Worm (Caenorhabditis elegans) whole organism, L4 larva: ENCODE data around the gene C35A5.3.

Source experiments
- ces-1 ChIP-seq: fragments of 150-350 bp; sonication (generic microtip); optimal IDR thresholded peaks from 4 replicates; lab custom pipeline; 2014; ENCODE audit warnings: missing biosample characterization, missing genetic modification reagents, missing genetic modification characterization
- lin-13 ChIP-seq: fragments of 150-350 bp; optimal IDR thresholded peaks from 2 replicates; lab custom pipeline; 2014; ENCODE audit warnings: missing biosample characterization, missing genetic modification reagents, missing genetic modification characterization
- lir-3 ChIP-seq: sonication (generic microtip); optimal IDR thresholded peaks from 2 replicates; lab custom pipeline; 2016; ENCODE audit warnings: mild to moderate bottlenecking, missing genetic modification characterization, missing compliant biosample characterization
- mdl-1 ChIP-seq, 2 experiments: fragments of 150-350 bp in 1 of 2; sonication (generic microtip) in 1 of 2; optimal IDR thresholded peaks; 2 replicates each; lab custom pipeline; 2014 to 2017; ENCODE audit warnings: missing biosample characterization in 2 of 2, missing genetic modification characterization in 2 of 2
- nhr-11 ChIP-seq: fragments of 150-350 bp; optimal IDR thresholded peaks from 2 replicates; lab custom pipeline; 2014; ENCODE audit warnings: missing biosample characterization, missing genetic modification characterization
- zfp-2 ChIP-seq: sonication (generic microtip); optimal IDR thresholded peaks from 2 replicates; lab custom pipeline; 2016; ENCODE audit warnings: mild to moderate bottlenecking, missing genetic modification characterization, missing compliant biosample characterization

- TF ChIP-seq lir-3 (tag; lab: Kevin White, UChicago) = no peak
- no peak for TF ChIP-seq lin-13
- TF ChIP-seq zfp-2 (tag; lab: Kevin White, UChicago) = no peak
- no peak for TF ChIP-seq nhr-11
- no peak for TF ChIP-seq ces-1 (GFP tag; lab: Kevin White, UChicago)
- no peak for TF ChIP-seq mdl-1 (tag; optimal IDR thresholded peaks at IDR 0.05; lab: Kevin White, UChicago)
Observed at ce11 chrV:10469845-10470244, 31.4 kb downstream of the C35A5.3 start.
